Worm (Caenorhabditis elegans): Measurements from ENCODE around the gene B0563.10.

The B0563.10 gene

DNA sequence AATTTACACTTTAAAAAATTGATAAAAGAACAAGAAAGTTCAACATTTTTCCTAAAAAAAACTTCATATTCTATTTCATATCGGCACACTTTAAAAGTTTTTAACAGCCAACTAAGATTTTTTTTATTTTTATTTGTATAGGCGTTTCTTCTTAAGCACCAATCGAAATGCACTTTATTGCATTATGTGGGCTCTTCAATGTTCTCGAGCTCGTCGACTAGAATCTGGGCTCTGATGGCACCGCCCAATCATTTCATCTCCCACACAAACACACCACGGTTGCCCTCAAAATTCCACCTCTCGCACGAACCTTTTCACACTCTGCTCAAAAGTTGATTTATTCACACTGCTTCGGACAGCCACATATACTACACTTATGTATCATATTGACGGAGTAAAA lies 29.6 kb downstream of the B0563.10 start, which contains the start of gene B0563.6:
Gene B0563.6, plus strand, starts transcription at position 301 of the 400 bp plus-strand sequence.
- no peak for TF ChIP-seq ref-2 (tag; optimal IDR thresholded peaks at IDR 0.05)
- no peak for TF ChIP-seq ceh-48 (tag; optimal IDR thresholded peaks at IDR 0.05)
- TF ChIP-seq npax-4 (tag; optimal IDR thresholded peaks at IDR 0.05) = no peak
- TF ChIP-seq ceh-19 (GFP tag; optimal IDR thresholded peaks at IDR 0.05) = no peak
- TF ChIP-seq lim-6 (tag; optimal IDR thresholded peaks at IDR 0.05) = no peak
- TF ChIP-seq odd-2 (tag; optimal IDR thresholded peaks at IDR 0.05) = no peak

DNA sequence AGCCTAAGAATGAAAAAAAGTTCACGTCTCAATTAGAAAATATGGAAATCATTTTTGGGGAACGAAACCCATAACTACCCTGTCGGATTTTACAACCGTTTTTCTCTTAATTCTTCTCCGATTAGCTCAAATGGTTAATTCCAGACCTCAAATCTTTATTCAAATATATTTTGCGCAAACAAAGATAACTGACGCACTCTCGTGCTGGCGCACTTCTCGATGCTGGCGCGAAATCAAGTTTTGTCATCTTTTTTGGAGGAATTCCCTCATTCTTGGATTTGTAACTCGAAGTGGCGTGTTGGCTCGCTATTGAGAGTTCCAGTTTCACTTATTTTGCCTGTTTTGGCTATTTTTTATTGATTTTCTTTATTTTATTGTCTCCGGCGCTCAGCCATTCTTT lies 49.5 kb downstream of the B0563.10 start:
- no peak for TF ChIP-seq fax-1 (tag; optimal IDR thresholded peaks at IDR 0.05)
- no peak for TF ChIP-seq F13H6.1 (tag; optimal IDR thresholded peaks at IDR 0.05)
- TF ChIP-seq ceh-22 (tag; optimal IDR thresholded peaks at IDR 0.05) = no peak
- no peak for TF ChIP-seq nhr-11 (tag; optimal IDR thresholded peaks at IDR 0.05)
- TF ChIP-seq ceh-30 (tag; optimal IDR thresholded peaks at IDR 0.05) = no peak
- no peak for TF ChIP-seq ceh-31 (tag; optimal IDR thresholded peaks at IDR 0.05)
- TF ChIP-seq ceh-24 (tag; optimal IDR thresholded peaks at IDR 0.05) = no peak
- TF ChIP-seq ztf-16 (tag; optimal IDR thresholded peaks at IDR 0.05) = no peak
- no peak for TF ChIP-seq ref-2 (tag; optimal IDR thresholded peaks at IDR 0.05)
- no peak for TF ChIP-seq ceh-6 (GFP tag; optimal IDR thresholded peaks at IDR 0.05)
